Worm (Caenorhabditis elegans): Measurements from ENCODE around the gene T25F10.1.

- TF ChIP-seq rec-8 (tag; optimal IDR thresholded peaks at IDR 0.05) (no peak), unc-62 (GFP tag; optimal IDR thresholded peaks at IDR 0.05) (no peak), hrde-1 (tag; optimal IDR thresholded peaks at IDR 0.05; ENCODE audit: borderline replicate concordance) (no peak), F49E8.2 (tag; optimal IDR thresholded peaks at IDR 0.05; ENCODE audit: insufficient read depth) (no peak)
Measured at ce11 chrV:6793744-6794239, 25.5 kb downstream of the T25F10.1 start, which contains the start of gene ZC404.1.

Measured in whole organism, young adult.